Worm (Caenorhabditis elegans): Measurements from ENCODE around the gene R11F4.2.

The R11F4.2 gene

DNA sequence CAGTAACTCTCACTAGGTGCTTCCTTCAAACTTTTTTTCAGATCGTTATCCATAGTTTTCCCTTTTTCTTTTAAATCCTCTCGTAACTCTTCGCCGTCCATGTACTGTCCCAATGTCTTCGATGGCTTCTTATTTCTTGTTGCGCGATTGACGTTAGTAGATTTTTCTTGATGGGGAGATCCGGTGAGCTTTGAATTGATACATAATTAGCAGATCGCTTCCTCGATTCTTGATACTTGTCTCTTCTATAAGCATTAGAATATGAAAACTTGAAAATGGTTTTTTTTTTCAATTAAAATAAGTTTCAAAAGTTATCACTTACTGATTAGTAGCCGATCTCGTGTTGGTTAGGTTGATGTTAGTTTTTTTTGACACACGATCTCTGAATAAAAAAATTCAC lies 37.5 kb upstream of the R11F4.2 start, which contains the start of gene K07D4.2:
TSS of gene K07D4.2 (minus strand) at position 101 of the 400 bp plus-strand sequence.
- no peak for TF ChIP-seq lsy-2 (tag; optimal IDR thresholded peaks at IDR 0.05)
- no peak for TF ChIP-seq bed-3 (GFP tag; optimal IDR thresholded peaks at IDR 0.05)
- no peak for TF ChIP-seq mep-1 (tag; optimal IDR thresholded peaks at IDR 0.05)
- TF ChIP-seq nhr-2 (tag; optimal IDR thresholded peaks at IDR 0.05): no peak
- TF ChIP-seq ceh-39 (tag; optimal IDR thresholded peaks at IDR 0.05): no peak
- no peak for TF ChIP-seq zip-8 (tag; optimal IDR thresholded peaks at IDR 0.05)
- no peak for TF ChIP-seq ceh-43 (GFP tag; optimal IDR thresholded peaks at IDR 0.05)
- TF ChIP-seq cnd-1 (tag; optimal IDR thresholded peaks at IDR 0.05): no peak
- no peak for TF ChIP-seq sptf-1 (tag; optimal IDR thresholded peaks at IDR 0.05)
- no peak for TF ChIP-seq ces-1 (GFP tag; optimal IDR thresholded peaks at IDR 0.05)
- no peak for TF ChIP-seq lin-13 (tag; optimal IDR thresholded peaks at IDR 0.05)
- no peak for TF ChIP-seq elt-3 (tag; optimal IDR thresholded peaks at IDR 0.05)
- no peak for TF ChIP-seq unc-120 (tag; optimal IDR thresholded peaks at IDR 0.05; ENCODE audit: poor library complexity, severe bottlenecking)
- no peak for TF ChIP-seq pha-4 (tag; optimal IDR thresholded peaks at IDR 0.05)
- TF ChIP-seq mab-5 (tag; optimal IDR thresholded peaks at IDR 0.05): no peak
- no peak for TF ChIP-seq nhr-76 (tag; optimal IDR thresholded peaks at IDR 0.05)
- TF ChIP-seq blmp-1 (tag; optimal IDR thresholded peaks at IDR 0.05): no peak
- TF ChIP-seq lin-32 (GFP tag; optimal IDR thresholded peaks at IDR 0.05): no peak
- TF ChIP-seq ham-2 (GFP tag; optimal IDR thresholded peaks at IDR 0.05): no peak
- no peak for TF ChIP-seq hlh-1 (tag; optimal IDR thresholded peaks at IDR 0.05)

DNA sequence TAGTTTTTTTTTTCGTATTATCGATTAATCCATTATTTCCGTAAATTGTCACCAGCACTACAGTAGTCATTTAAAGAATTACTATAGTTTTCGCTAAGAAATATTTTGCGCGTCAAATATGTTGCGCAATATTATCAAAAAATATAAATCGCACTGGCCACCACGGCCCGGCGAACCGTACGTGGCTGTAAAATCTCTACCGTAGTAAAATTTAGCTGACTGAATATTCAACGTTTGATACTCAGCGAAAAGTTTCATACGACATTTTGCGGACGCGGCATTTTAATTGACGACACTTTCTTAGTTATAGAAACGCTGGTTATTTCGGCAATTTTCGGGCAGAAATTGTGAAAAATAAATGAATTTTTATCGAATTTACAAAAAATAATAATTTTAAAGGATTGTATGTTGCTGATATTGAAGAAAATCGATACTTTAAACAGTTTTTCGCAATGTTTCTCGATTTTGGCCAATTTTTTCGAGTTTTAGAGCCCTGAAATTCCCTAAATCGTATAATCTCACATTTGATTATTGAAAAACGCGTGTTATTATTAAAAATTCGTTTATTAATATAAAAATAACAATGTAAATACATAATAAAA lies 34.9 kb upstream of the R11F4.2 start:
- peak; percentile 50 for TF ChIP-seq lsy-2 (tag; optimal IDR thresholded peaks at IDR 0.05)
- TF ChIP-seq zip-8 (tag; optimal IDR thresholded peaks at IDR 0.05): peak; percentile 21

DNA sequence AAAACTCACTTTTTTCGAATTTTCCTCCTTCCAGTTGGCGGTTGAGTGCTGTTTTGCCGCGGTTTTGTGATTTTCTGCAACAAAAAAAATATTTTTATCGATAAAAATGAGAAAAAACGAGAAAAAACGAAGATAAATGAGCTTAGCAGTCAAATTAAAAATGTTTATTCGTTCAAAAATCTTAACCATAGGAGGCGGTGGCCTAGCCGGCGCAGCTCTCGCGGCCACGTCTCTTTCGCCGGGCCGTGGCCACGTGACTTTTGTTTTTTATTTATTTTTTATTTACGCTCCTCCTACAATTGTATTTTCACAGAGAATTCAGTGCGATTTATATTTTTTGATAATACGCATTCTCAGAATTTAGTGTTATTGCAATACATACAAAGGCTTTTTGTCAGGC lies 33.2 kb upstream of the R11F4.2 start:
- TF ChIP-seq lsy-2 (tag; optimal IDR thresholded peaks at IDR 0.05): peak; percentile 13

- TF ChIP-seq ham-2 (GFP tag; optimal IDR thresholded peaks at IDR 0.05) (no peak), cnd-1 (tag; optimal IDR thresholded peaks at IDR 0.05) (no peak), nhr-28 (tag; optimal IDR thresholded peaks at IDR 0.05) (no peak), M03D4.4 (tag; optimal IDR thresholded peaks at IDR 0.05) (no peak), ceh-39 (tag; optimal IDR thresholded peaks at IDR 0.05) (no peak), ceh-83 (GFP tag; optimal IDR thresholded peaks at IDR 0.05) (no peak), unc-62 (GFP tag; optimal IDR thresholded peaks at IDR 0.05) (no peak), flh-1 (GFP tag; optimal IDR thresholded peaks at IDR 0.05) (no peak), zip-8 (tag; optimal IDR thresholded peaks at IDR 0.05) (no peak), nhr-2 (tag; optimal IDR thresholded peaks at IDR 0.05) (no peak), lsy-2 (tag; optimal IDR thresholded peaks at IDR 0.05) (no peak), unc-120 (tag; optimal IDR thresholded peaks at IDR 0.05; ENCODE audit: poor library complexity, severe bottlenecking) (no peak)
These were observed 20.4 kb upstream of the R11F4.2 start, which contains the start of gene gadr-4 for ce11 chrII:4062477-4062876. gadr-4 (minus strand) TSS chrII:4062577.

ce11 chrII:4063997-4064396 lies 18.9 kb upstream of the R11F4.2 start, which contains the start of gene fbxb-118:
fbxb-118 (minus strand) TSS chrII:4064097.
- TF ChIP-seq snpc-4 (tag; optimal IDR thresholded peaks at IDR 0.05) (no peak), blmp-1 (tag; optimal IDR thresholded peaks at IDR 0.05) (no peak), mls-2 (tag; optimal IDR thresholded peaks at IDR 0.05) (no peak), elt-3 (tag; optimal IDR thresholded peaks at IDR 0.05) (no peak), bed-3 (GFP tag; optimal IDR thresholded peaks at IDR 0.05) (no peak), zip-8 (tag; optimal IDR thresholded peaks at IDR 0.05) (no peak), ceh-83 (GFP tag; optimal IDR thresholded peaks at IDR 0.05) (no peak), pha-4 (tag; optimal IDR thresholded peaks at IDR 0.05) (no peak), nhr-76 (tag; optimal IDR thresholded peaks at IDR 0.05) (no peak), ceh-43 (GFP tag; optimal IDR thresholded peaks at IDR 0.05) (no peak), hlh-1 (tag; optimal IDR thresholded peaks at IDR 0.05) (no peak)

- TF ChIP-seq blmp-1 (tag; optimal IDR thresholded peaks at IDR 0.05) (no peak), hlh-1 (tag; optimal IDR thresholded peaks at IDR 0.05) (no peak), M03D4.4 (tag; optimal IDR thresholded peaks at IDR 0.05) (no peak), elt-3 (tag; optimal IDR thresholded peaks at IDR 0.05) (no peak), nhr-12 (tag; optimal IDR thresholded peaks at IDR 0.05) (no peak), tbx-8 (GFP tag; optimal IDR thresholded peaks at IDR 0.05) (no peak), ceh-39 (tag; optimal IDR thresholded peaks at IDR 0.05) (no peak), ceh-83 (GFP tag; optimal IDR thresholded peaks at IDR 0.05) (no peak), nhr-2 (tag; optimal IDR thresholded peaks at IDR 0.05) (no peak), lsy-2 (tag; optimal IDR thresholded peaks at IDR 0.05) (no peak), nhr-28 (tag; optimal IDR thresholded peaks at IDR 0.05) (no peak), sptf-1 (tag; optimal IDR thresholded peaks at IDR 0.05) (no peak), nhr-76 (tag; optimal IDR thresholded peaks at IDR 0.05) (no peak), ham-2 (GFP tag; optimal IDR thresholded peaks at IDR 0.05) (no peak), flh-1 (GFP tag; optimal IDR thresholded peaks at IDR 0.05) (no peak), cnd-1 (tag; optimal IDR thresholded peaks at IDR 0.05) (no peak), ceh-43 (GFP tag; optimal IDR thresholded peaks at IDR 0.05) (no peak), lin-32 (GFP tag; optimal IDR thresholded peaks at IDR 0.05) (no peak), mls-2 (tag; optimal IDR thresholded peaks at IDR 0.05) (no peak)
These were observed 15.6 kb upstream of the R11F4.2 start, which contains the start of gene W06A11.1 for ce11 chrII:4067258-4067657. W06A11.1 (plus strand) TSS chrII:4067558.

Data from whole organism, mixed stage, embryonic.